Fruit fly (Drosophila melanogaster): Measurements from ENCODE around the gene CG7824.

CG7824 gene

DNA sequence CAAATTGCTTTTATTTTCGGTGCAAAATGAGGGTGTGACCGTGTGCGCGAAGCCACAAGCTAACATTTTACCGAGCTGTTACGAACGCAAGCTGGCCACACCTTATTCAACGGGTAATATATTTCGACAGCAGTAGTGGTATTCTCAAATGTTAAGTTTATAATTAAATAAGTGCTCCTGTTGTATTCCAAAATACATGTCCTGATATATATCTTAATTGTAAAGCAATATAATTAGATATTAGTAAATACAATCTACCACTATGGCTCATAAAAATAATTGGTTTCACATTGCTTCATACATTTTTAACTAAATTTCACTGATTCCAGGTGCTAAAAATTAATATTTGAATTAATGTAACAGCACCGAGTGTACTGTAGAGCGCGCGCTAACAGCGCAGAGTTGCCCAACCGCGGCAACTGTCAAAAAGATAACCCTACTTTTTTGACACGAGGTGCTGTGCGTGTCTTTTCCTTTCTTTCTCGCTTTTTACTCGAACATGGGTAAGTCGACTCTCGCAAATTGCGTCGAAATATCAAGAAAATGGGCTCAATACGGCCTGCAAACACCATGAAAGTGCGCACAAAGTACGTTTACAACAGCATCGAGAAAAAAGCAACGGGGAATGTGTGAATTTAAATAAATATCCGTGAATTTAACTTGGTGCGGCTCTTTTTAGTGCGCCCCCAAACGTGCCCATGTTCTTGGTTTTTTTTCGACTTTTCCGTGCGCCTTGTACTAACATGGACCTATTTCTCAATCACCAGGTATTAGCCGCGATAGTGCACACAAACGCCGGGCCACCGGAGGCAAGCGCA is 2.9 kb upstream of the CG7824 start, which contains the start of the genes CG15514 and RpS8 (continued):
- TF ChIP-seq CG8944 (GFP tag; optimal IDR thresholded peaks at IDR 0.05) = no peak
- TF ChIP-seq wek (GFP tag; optimal IDR thresholded peaks at IDR 0.05) = peak; percentile 90
- no peak for TF ChIP-seq Sox100B (GFP tag; optimal IDR thresholded peaks at IDR 0.05)
- no peak for TF ChIP-seq Hand (GFP tag; optimal IDR thresholded peaks at IDR 0.05)
- TF ChIP-seq CoRest (tag; optimal IDR thresholded peaks at IDR 0.05) = peak; percentile 68
- TF ChIP-seq ATbp (GFP tag; optimal IDR thresholded peaks at IDR 0.05) = peak; percentile 45
- peak; percentile 18 for TF ChIP-seq CG1602 (GFP tag; optimal IDR thresholded peaks at IDR 0.05)
- TF ChIP-seq CG34224 (GFP tag; IDR thresholded peaks at IDR 0.05; ENCODE audit: partially characterized antibody) = no peak
- TF ChIP-seq chn (GFP tag; optimal IDR thresholded peaks at IDR 0.05) = no peak
- TF ChIP-seq CG14860 (GFP tag; IDR thresholded peaks at IDR 0.05; ENCODE audit: partially characterized antibody) = no peak
- no peak for TF ChIP-seq Atf-2 (GFP tag; optimal IDR thresholded peaks at IDR 0.05)
- no peak for TF ChIP-seq ac (GFP tag; optimal IDR thresholded peaks at IDR 0.05)
- peak; percentile 63; the same call in 1 of the 3 replicates for TF ChIP-seq CG11456 (GFP tag; IDR thresholded peaks at IDR 0.05)
- TF ChIP-seq Doc2 (GFP tag; IDR thresholded peaks at IDR 0.05) = no peak
- peak; percentile 64; the same call in 2 of the 3 replicates for TF ChIP-seq zfh1 (GFP tag; IDR thresholded peaks at IDR 0.05)
- no peak for TF ChIP-seq CG13123 (GFP tag; optimal IDR thresholded peaks at IDR 0.05)
- peak; percentile 41 for TF ChIP-seq da (GFP tag; optimal IDR thresholded peaks at IDR 0.05)
- TF ChIP-seq Dip2 (GFP tag; IDR thresholded peaks at IDR 0.05) = no peak
- TF ChIP-seq esg (GFP tag; conservative IDR thresholded peaks at IDR 0.05) = no peak; the same call in 1 of the 2 replicates
- TF ChIP-seq peb (GFP tag; IDR thresholded peaks at IDR 0.05) = no peak
- TF ChIP-seq danr (GFP tag; IDR thresholded peaks at IDR 0.05) = no peak
- no peak for TF ChIP-seq Bdp1 (GFP tag; optimal IDR thresholded peaks at IDR 0.05)
- peak; percentile 96 for TF ChIP-seq YL-1 (GFP tag; optimal IDR thresholded peaks at IDR 0.05)
- no peak for TF ChIP-seq CG6854 (GFP tag; optimal IDR thresholded peaks at IDR 0.05)
- 0 out of 2 replicates have a peak, but pooled peaks have one; percentile 26 for TF ChIP-seq ranshi (GFP tag; IDR thresholded peaks at IDR 0.05)
- no peak for TF ChIP-seq CG14965 (GFP tag; optimal IDR thresholded peaks at IDR 0.05; ENCODE audit: borderline replicate concordance)
- TF ChIP-seq Hsf (GFP tag; optimal IDR thresholded peaks at IDR 0.05) = peak; percentile 3
- TF ChIP-seq Med (GFP tag) = peak; percentile 90
- TF ChIP-seq HLH4C (GFP tag; IDR thresholded peaks at IDR 0.05; ENCODE audit: partially characterized antibody) = 0 out of 3 replicates have a peak, but pooled peaks have one; percentile 16
- TF ChIP-seq CG4730 (GFP tag; IDR thresholded peaks at IDR 0.05) = no peak
- no peak for TF ChIP-seq tna (GFP tag; IDR thresholded peaks at IDR 0.05; ENCODE audit: partially characterized antibody)
- no peak; the same call in 1 of the 2 replicates for TF ChIP-seq E2f1 (GFP tag; IDR thresholded peaks at IDR 0.05)
- TF ChIP-seq ken (GFP tag; IDR thresholded peaks at IDR 0.05) = 0 out of 3 replicates have a peak, but pooled peaks have one; percentile 38
- peak; percentile 7; the same call in 1 of the 2 replicates for TF ChIP-seq sisA (GFP tag; IDR thresholded peaks at IDR 0.05)
- TF ChIP-seq sqz (GFP tag; optimal IDR thresholded peaks at IDR 0.05) = no peak
- peak; percentile 29 for TF ChIP-seq HmgZ (tag; optimal IDR thresholded peaks at IDR 0.05)
- TF ChIP-seq fd96Cb (tag; optimal IDR thresholded peaks at IDR 0.05) = peak; percentile 42
- peak; percentile 52; the same call in 1 of the 2 replicates for TF ChIP-seq sob (GFP tag; IDR thresholded peaks at IDR 0.05)
- TF ChIP-seq Optix (GFP tag; IDR thresholded peaks at IDR 0.05) = peak; percentile 33; the same call in 1 of the 3 replicates
- no peak for TF ChIP-seq Abd-B (GFP tag; optimal IDR thresholded peaks at IDR 0.05)
- no peak for TF ChIP-seq gsb (GFP tag; IDR thresholded peaks at IDR 0.05)
- no peak for TF ChIP-seq H2.0 (GFP tag; IDR thresholded peaks at IDR 0.05)
- TF ChIP-seq CrebB (tag; optimal IDR thresholded peaks at IDR 0.05) = no peak
- TF ChIP-seq sens-2 (GFP tag; IDR thresholded peaks at IDR 0.05) = no peak
- no peak for TF ChIP-seq luna (GFP tag; optimal IDR thresholded peaks at IDR 0.05)
- TF ChIP-seq CG18619 (GFP tag; optimal IDR thresholded peaks at IDR 0.05) = peak; percentile 72
- TF ChIP-seq CG34422 (GFP tag; IDR thresholded peaks at IDR 0.05) = peak; percentile 62; the same call in 1 of the 3 replicates
- peak; percentile 44 for TF ChIP-seq CG2712 (tag; optimal IDR thresholded peaks at IDR 0.05)
- TF ChIP-seq Gsc (GFP tag; IDR thresholded peaks at IDR 0.05) = no peak
